Worm (Caenorhabditis elegans) whole organism, late embryonic: ENCODE measurements around the gene cit-1.1.

ENCODE experiments used
- ceh-2 ChIP-seq: sonication (generic microtip); optimal IDR thresholded peaks from 2 replicates; lab custom pipeline; 2016; ENCODE audit warnings: missing genotype, missing genetic modification characterization, missing compliant biosample characterization
- che-1 ChIP-seq: sonication (generic microtip); optimal IDR thresholded peaks from 2 replicates; lab custom pipeline; 2016; ENCODE audit warnings: mild to moderate bottlenecking, missing genetic modification characterization, missing compliant biosample characterization
- dve-1 ChIP-seq: sonication (generic microtip); optimal IDR thresholded peaks from 2 replicates; lab custom pipeline; 2017; ENCODE audit warnings: antibody characterized with exemption, mild to moderate bottlenecking, missing genetic modification characterization, missing compliant biosample characterization
- fkh-10 ChIP-seq: fragments of 150-350 bp; optimal IDR thresholded peaks from 2 replicates; lab custom pipeline; 2014; ENCODE audit warnings: missing biosample characterization, missing genetic modification reagents, missing genetic modification characterization
- ref-2 ChIP-seq: sonication (generic microtip); optimal IDR thresholded peaks from 2 replicates; lab custom pipeline; 2016; ENCODE audit warnings: missing genetic modification characterization, missing compliant biosample characterization
- sox-4 ChIP-seq: sonication (generic microtip); optimal IDR thresholded peaks from 2 replicates; lab custom pipeline; 2017; ENCODE audit warnings: mild to moderate bottlenecking, missing genetic modification characterization, inconsistent platforms, missing compliant biosample characterization

- TF ChIP-seq dve-1 (tag; lab: Kevin White, UChicago) (no peak), ceh-2 (no peak), che-1 (tag; lab: Kevin White, UChicago) (no peak), ref-2 (tag; lab: Kevin White, UChicago) (no peak), sox-4 (no peak), fkh-10 (GFP tag; lab: Kevin White, UChicago) (no peak)
Observed at ce11 chrIII:8027942-8028341, 18.3 kb upstream of the cit-1.1 start, which contains the start of gene mdt-30.
